Worm (Caenorhabditis elegans): Measurements from ENCODE around the gene Y113G7B.28.

The Y113G7B.28 gene

ce11 chrV:20195451-20196036, at the start of gene Y113G7B.28, which contains the start of gene srh-217:
Y113G7B.28 (plus strand) TSS chrV:20195986.
srh-217 (minus strand) TSS chrV:20195551.
- no peak for TF ChIP-seq him-1 (tag; optimal IDR thresholded peaks at IDR 0.05)
- TF ChIP-seq F23B12.7 (tag; optimal IDR thresholded peaks at IDR 0.05; ENCODE audit: insufficient read depth): no peak
- no peak for TF ChIP-seq nhr-90 (tag; optimal IDR thresholded peaks at IDR 0.05)
- no peak for TF ChIP-seq ceh-27 (GFP tag; optimal IDR thresholded peaks at IDR 0.05)
- TF ChIP-seq lin-35 (GFP tag; optimal IDR thresholded peaks at IDR 0.05): no peak
- no peak for TF ChIP-seq zfh-2 (GFP tag; conservative IDR thresholded peaks at IDR 0.05)
- TF ChIP-seq gei-17 (GFP tag; optimal IDR thresholded peaks at IDR 0.05): no peak
- TF ChIP-seq pbrm-1 (GFP tag; IDR thresholded peaks at IDR 0.05): no peak
- TF ChIP-seq ztf-3 (GFP tag; optimal IDR thresholded peaks at IDR 0.05): no peak
- TF ChIP-seq rec-8 (tag; optimal IDR thresholded peaks at IDR 0.05): no peak
- no peak for TF ChIP-seq ztf-26 (tag; optimal IDR thresholded peaks at IDR 0.05)

DNA sequence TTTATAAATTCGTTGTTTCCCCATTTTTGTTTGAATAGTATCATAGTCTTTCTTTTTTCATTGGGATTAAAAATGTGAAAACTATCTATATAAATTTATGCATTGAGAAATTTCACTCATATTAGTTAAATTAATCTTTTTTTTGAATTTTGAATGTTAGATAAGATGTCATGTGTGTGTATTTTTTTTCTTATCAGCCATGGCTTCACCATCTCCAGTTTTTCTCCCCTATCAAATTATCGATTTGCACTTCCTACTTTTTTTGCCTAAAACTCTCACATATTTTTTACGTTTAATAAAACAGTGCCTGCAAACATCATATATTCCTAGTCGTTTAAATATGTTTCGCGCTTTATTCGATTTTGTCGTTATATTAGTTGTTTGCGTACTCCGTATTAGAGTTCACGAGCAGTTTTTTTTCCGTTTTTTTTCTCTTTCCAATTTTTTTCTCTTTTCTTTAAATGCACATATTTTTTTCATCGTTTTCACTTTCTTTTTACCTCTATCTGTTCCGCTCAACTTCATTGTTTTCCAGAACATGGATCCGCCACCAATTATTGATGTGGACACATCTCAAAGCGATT, 48.0 kb upstream of the Y113G7B.28 start, which contains the start of gene Y113G7A.13:
Y113G7A.13 (plus strand) TSS at position 534 of the 584 bp plus-strand sequence.
- TF ChIP-seq nfyb-1 (GFP tag; IDR thresholded peaks at IDR 0.05) (no peak), nhr-80 (tag; optimal IDR thresholded peaks at IDR 0.05) (peak; percentile 79), attf-5 (GFP tag; optimal IDR thresholded peaks at IDR 0.05) (peak; percentile 41), hsf-1 (GFP tag; IDR thresholded peaks at IDR 0.05) (no peak), egrh-3 (GFP tag; IDR thresholded peaks at IDR 0.05) (no peak)

ce11 chrV:20151432-20151831, 44.4 kb upstream of the Y113G7B.28 start, which contains the start of gene F19B2.7:
F19B2.7 (plus strand) TSS chrV:20151732.
- TF ChIP-seq F39B2.1 (GFP tag; IDR thresholded peaks at IDR 0.05): no peak
- TF ChIP-seq K11D2.4 (GFP tag; IDR thresholded peaks at IDR 0.05): no peak
- TF ChIP-seq pbrm-1 (GFP tag; IDR thresholded peaks at IDR 0.05): no peak

- TF ChIP-seq ceh-40 (GFP tag; IDR thresholded peaks at IDR 0.05) (no peak), ztf-25 (GFP tag; IDR thresholded peaks at IDR 0.05) (no peak), F57C9.4 (tag; optimal IDR thresholded peaks at IDR 0.05) (no peak), snpc-1.3 (tag; optimal IDR thresholded peaks at IDR 0.05; ENCODE audit: insufficient read depth) (no peak), rpc-1 (optimal IDR thresholded peaks at IDR 0.05) (peak; percentile 39), rpc-1 (tag; optimal IDR thresholded peaks at IDR 0.05) (peak; percentile 71), ztf-3 (GFP tag; optimal IDR thresholded peaks at IDR 0.05) (no peak), attf-3 (GFP tag; conservative IDR thresholded peaks at IDR 0.05) (no peak), dpl-1 (GFP tag; optimal IDR thresholded peaks at IDR 0.05) (no peak), tbp1 (GFP tag; optimal IDR thresholded peaks at IDR 0.05) (peak; percentile 64), F10E7.11 (tag; optimal IDR thresholded peaks at IDR 0.05) (no peak), T07F8.4 (tag; optimal IDR thresholded peaks at IDR 0.05) (no peak), F52B5.7 (tag; optimal IDR thresholded peaks at IDR 0.05) (no peak), ZK185.1 (tag; optimal IDR thresholded peaks at IDR 0.05; ENCODE audit: poor library complexity, severe bottlenecking) (no peak), ztf-22 (GFP tag; optimal IDR thresholded peaks at IDR 0.05) (no peak), nfya-1 (tag; optimal IDR thresholded peaks at IDR 0.05; ENCODE audit: borderline replicate concordance, insufficient read depth) (no peak), B0261.1 (tag; optimal IDR thresholded peaks at IDR 0.05) (peak; percentile 39), ceh-91 (GFP tag; IDR thresholded peaks at IDR 0.05) (no peak), snpc-3.4 (tag; optimal IDR thresholded peaks at IDR 0.05) (no peak), egl-18 (GFP tag; IDR thresholded peaks at IDR 0.05) (no peak), efl-1 (GFP tag; optimal IDR thresholded peaks at IDR 0.05) (no peak), nhr-90 (tag; optimal IDR thresholded peaks at IDR 0.05) (no peak), madf-3 (GFP tag; IDR thresholded peaks at IDR 0.05) (no peak)
Observed at ce11 chrV:20151855-20152254, 43.9 kb upstream of the Y113G7B.28 start.
